Worm (Caenorhabditis elegans): Measurements from ENCODE around the gene R144.13.

- TF ChIP-seq C38D4.7 (GFP tag; optimal IDR thresholded peaks at IDR 0.05) (no peak), ama-1 (optimal IDR thresholded peaks at IDR 0.05) (no peak), nhr-11 (tag; optimal IDR thresholded peaks at IDR 0.05) (no peak), unc-42 (tag; optimal IDR thresholded peaks at IDR 0.05) (no peak), gmeb-2 (tag; optimal IDR thresholded peaks at IDR 0.05) (no peak), unc-86 (tag; optimal IDR thresholded peaks at IDR 0.05) (no peak), pha-4 (tag; optimal IDR thresholded peaks at IDR 0.05) (no peak), hlh-6 (tag; optimal IDR thresholded peaks at IDR 0.05) (no peak), ref-2 (tag; optimal IDR thresholded peaks at IDR 0.05) (no peak)
Observed at ce11 chrIII:5008730-5009129, 14.3 kb upstream of the R144.13 start, which contains the start of gene R144.11.
